Fruit fly (Drosophila melanogaster): ENCODE measurements around the gene Hex-t1.

The Hex-t1 gene

DNA sequence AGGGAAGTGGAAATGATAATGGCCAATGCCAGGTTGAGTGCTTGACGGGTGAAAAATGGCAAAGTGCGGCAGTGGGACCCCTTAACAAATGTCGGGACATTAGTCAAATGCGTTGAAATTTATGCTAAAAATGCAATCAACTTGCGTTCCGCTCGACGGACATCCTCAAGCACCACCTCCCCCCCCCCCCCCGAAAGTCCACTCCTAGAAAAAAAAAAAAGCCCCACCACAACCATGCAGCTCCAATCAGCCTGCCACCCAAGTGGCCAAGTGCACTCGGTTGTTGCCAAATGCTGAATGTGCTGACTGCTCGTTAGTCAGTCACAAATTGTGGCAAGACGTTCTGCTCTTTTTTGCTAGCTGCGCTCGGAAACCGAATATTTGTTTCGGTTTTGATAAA, 29.8 kb downstream of the Hex-t1 start:
- TF ChIP-seq toe (GFP tag; optimal IDR thresholded peaks at IDR 0.05) (no peak), tj (GFP tag; optimal IDR thresholded peaks at IDR 0.05) (no peak), cic (GFP tag; optimal IDR thresholded peaks at IDR 0.05) (no peak), CG1620 (GFP tag; optimal IDR thresholded peaks at IDR 0.05) (no peak), CG11617 (GFP tag; optimal IDR thresholded peaks at IDR 0.05) (no peak), CG7101 (tag; optimal IDR thresholded peaks at IDR 0.05) (no peak), pad (GFP tag; optimal IDR thresholded peaks at IDR 0.05) (no peak), Hr96 (GFP tag; optimal IDR thresholded peaks at IDR 0.05) (no peak)

dm6 chr3R:26479208-26479607, 30.3 kb downstream of the Hex-t1 start:
- TF ChIP-seq kay (GFP tag; ENCODE audit: borderline replicate concordance) (no peak), ovo (GFP tag; optimal IDR thresholded peaks at IDR 0.05) (no peak), Mnt (GFP tag; optimal IDR thresholded peaks at IDR 0.05) (no peak), Clk (GFP tag; optimal IDR thresholded peaks at IDR 0.05) (no peak), cic (GFP tag; optimal IDR thresholded peaks at IDR 0.05) (no peak), toe (GFP tag; optimal IDR thresholded peaks at IDR 0.05) (no peak)

- TF ChIP-seq pad (GFP tag; optimal IDR thresholded peaks at IDR 0.05) = no peak
- no peak for TF ChIP-seq bab1 (GFP tag; optimal IDR thresholded peaks at IDR 0.05)
- TF ChIP-seq CG12768 (GFP tag; optimal IDR thresholded peaks at IDR 0.05) = no peak
- TF ChIP-seq tj (GFP tag; optimal IDR thresholded peaks at IDR 0.05) = no peak
- no peak for TF ChIP-seq Crg-1 (GFP tag; optimal IDR thresholded peaks at IDR 0.05)
These were observed 31.5 kb downstream of the Hex-t1 start for dm6 chr3R:26480362-26480761.

dm6 chr3R:26481231-26481630, 32.4 kb downstream of the Hex-t1 start:
- TF ChIP-seq pad (GFP tag; optimal IDR thresholded peaks at IDR 0.05) (no peak), CG5204 (GFP tag; optimal IDR thresholded peaks at IDR 0.05) (no peak), bab1 (GFP tag; optimal IDR thresholded peaks at IDR 0.05) (no peak), Hr96 (GFP tag; optimal IDR thresholded peaks at IDR 0.05) (no peak), CG7101 (tag; optimal IDR thresholded peaks at IDR 0.05) (no peak), CG14711 (tag; optimal IDR thresholded peaks at IDR 0.05) (no peak), CG33017 (tag; optimal IDR thresholded peaks at IDR 0.05) (no peak), CG12768 (GFP tag; optimal IDR thresholded peaks at IDR 0.05) (no peak), tj (GFP tag; optimal IDR thresholded peaks at IDR 0.05) (no peak), Clk (GFP tag; optimal IDR thresholded peaks at IDR 0.05) (no peak), CG1620 (GFP tag; optimal IDR thresholded peaks at IDR 0.05) (no peak), CG7045 (GFP tag; optimal IDR thresholded peaks at IDR 0.05) (no peak), CG11617 (GFP tag; optimal IDR thresholded peaks at IDR 0.05) (no peak), cnc (optimal IDR thresholded peaks at IDR 0.05) (no peak), Mnt (GFP tag; optimal IDR thresholded peaks at IDR 0.05) (no peak), kay (GFP tag; ENCODE audit: borderline replicate concordance) (no peak), ovo (GFP tag; optimal IDR thresholded peaks at IDR 0.05) (no peak), toe (GFP tag; optimal IDR thresholded peaks at IDR 0.05) (no peak)

dm6 chr3R:26483657-26484056, 34.8 kb downstream of the Hex-t1 start:
- TF ChIP-seq CG7101 (tag; optimal IDR thresholded peaks at IDR 0.05) (no peak), CG7045 (GFP tag; optimal IDR thresholded peaks at IDR 0.05) (no peak)

dm6 chr3R:26484511-26484910, 35.6 kb downstream of the Hex-t1 start:
- TF ChIP-seq Crg-1 (GFP tag; optimal IDR thresholded peaks at IDR 0.05) (no peak), Clk (GFP tag; optimal IDR thresholded peaks at IDR 0.05) (no peak), cic (GFP tag; optimal IDR thresholded peaks at IDR 0.05) (no peak)

DNA sequence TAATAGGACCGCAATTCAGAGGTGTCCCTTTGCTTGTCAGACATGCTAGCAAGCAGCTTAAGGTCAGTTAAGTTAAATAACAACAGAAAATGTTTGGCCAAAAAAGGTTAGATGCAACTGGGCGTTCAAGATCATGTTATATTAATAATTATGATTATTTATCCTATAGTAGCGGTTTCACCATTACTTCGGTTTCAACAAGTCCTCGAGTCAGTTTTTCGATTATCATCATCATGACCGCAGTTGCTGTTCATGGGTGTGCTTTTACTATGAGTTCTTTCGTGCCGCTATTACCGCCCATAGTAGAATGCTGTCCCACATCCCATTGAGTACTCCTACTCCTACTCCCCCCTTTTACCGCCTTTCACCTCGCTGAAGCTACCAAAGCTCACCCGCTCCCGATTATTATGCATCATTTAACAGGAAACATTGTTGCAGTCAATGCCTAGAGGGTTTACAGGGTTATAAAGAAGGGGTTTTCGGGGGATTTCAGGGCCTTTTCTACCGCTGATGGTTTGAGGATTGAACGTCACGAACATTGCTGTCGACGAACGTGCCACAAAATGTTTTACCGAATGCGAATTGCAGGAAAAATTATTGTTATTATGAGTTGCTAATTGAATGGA, 36.5 kb downstream of the Hex-t1 start:
- TF ChIP-seq CG14711 (tag; optimal IDR thresholded peaks at IDR 0.05) = no peak
- TF ChIP-seq CG5204 (GFP tag; optimal IDR thresholded peaks at IDR 0.05) = no peak
- TF ChIP-seq pad (GFP tag; optimal IDR thresholded peaks at IDR 0.05) = no peak
- no peak for TF ChIP-seq CG12768 (GFP tag; optimal IDR thresholded peaks at IDR 0.05)
- no peak for TF ChIP-seq Hr96 (GFP tag; optimal IDR thresholded peaks at IDR 0.05)
- TF ChIP-seq CG7045 (GFP tag; optimal IDR thresholded peaks at IDR 0.05) = no peak
- no peak for TF ChIP-seq cnc (optimal IDR thresholded peaks at IDR 0.05)
- no peak for TF ChIP-seq Mnt (GFP tag; optimal IDR thresholded peaks at IDR 0.05)
- TF ChIP-seq CG11617 (GFP tag; optimal IDR thresholded peaks at IDR 0.05) = no peak
- no peak for TF ChIP-seq Crg-1 (GFP tag; optimal IDR thresholded peaks at IDR 0.05)
- TF ChIP-seq CG7101 (tag; optimal IDR thresholded peaks at IDR 0.05) = no peak
- no peak for TF ChIP-seq CG33017 (tag; optimal IDR thresholded peaks at IDR 0.05)
- TF ChIP-seq toe (GFP tag; optimal IDR thresholded peaks at IDR 0.05) = no peak
- TF ChIP-seq bab1 (GFP tag; optimal IDR thresholded peaks at IDR 0.05) = no peak
- TF ChIP-seq cic (GFP tag; optimal IDR thresholded peaks at IDR 0.05) = no peak
- no peak for TF ChIP-seq ovo (GFP tag; optimal IDR thresholded peaks at IDR 0.05)
- TF ChIP-seq tj (GFP tag; optimal IDR thresholded peaks at IDR 0.05) = no peak

DNA sequence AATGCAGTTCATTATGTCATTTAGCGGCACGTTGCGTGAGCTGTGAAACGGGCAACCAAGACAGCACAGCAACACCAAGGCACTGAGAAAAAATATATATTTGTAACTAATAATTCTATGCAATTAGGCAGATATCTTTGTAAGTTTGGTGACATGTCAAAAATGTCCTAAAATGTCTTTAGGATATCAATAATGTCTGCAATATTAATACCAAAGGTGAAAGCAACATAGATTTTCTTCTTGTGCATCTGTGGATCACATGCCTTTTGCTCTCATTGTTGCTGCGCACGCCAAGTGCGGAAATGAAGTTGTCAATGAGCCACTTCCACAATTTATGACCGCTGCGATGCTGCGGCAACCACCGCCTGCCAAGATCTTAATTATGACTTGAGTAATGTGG, 40.6 kb downstream of the Hex-t1 start:
- TF ChIP-seq Crg-1 (GFP tag; optimal IDR thresholded peaks at IDR 0.05) = no peak
- no peak for TF ChIP-seq tj (GFP tag; optimal IDR thresholded peaks at IDR 0.05)
- TF ChIP-seq toe (GFP tag; optimal IDR thresholded peaks at IDR 0.05) = no peak
- TF ChIP-seq CG11617 (GFP tag; optimal IDR thresholded peaks at IDR 0.05) = no peak
- no peak for TF ChIP-seq CG7101 (tag; optimal IDR thresholded peaks at IDR 0.05)
- no peak for TF ChIP-seq pad (GFP tag; optimal IDR thresholded peaks at IDR 0.05)
- TF ChIP-seq CG5204 (GFP tag; optimal IDR thresholded peaks at IDR 0.05) = no peak
- TF ChIP-seq cic (GFP tag; optimal IDR thresholded peaks at IDR 0.05) = no peak
- TF ChIP-seq CG12768 (GFP tag; optimal IDR thresholded peaks at IDR 0.05) = no peak
- TF ChIP-seq Hr96 (GFP tag; optimal IDR thresholded peaks at IDR 0.05) = no peak
- no peak for TF ChIP-seq Mnt (GFP tag; optimal IDR thresholded peaks at IDR 0.05)
- TF ChIP-seq cnc (optimal IDR thresholded peaks at IDR 0.05) = no peak
- TF ChIP-seq ovo (GFP tag; optimal IDR thresholded peaks at IDR 0.05) = no peak
- no peak for TF ChIP-seq kay (GFP tag; ENCODE audit: borderline replicate concordance)
